Worm (Caenorhabditis elegans) whole organism, midembryonic: Measurements from ENCODE around the gene F37B12.3.

Experiments used
- T22C8.4 ChIP-seq: fragments of 200-800 bp; sonication (Bioruptor generic); IDR thresholded peaks from 2 replicates; pipeline ENCODE4 v1.3.6; 2022; ENCODE audit warnings: missing genetic modification characterization, missing compliant biosample characterization
- klf-2 ChIP-seq: fragments of 200-800 bp; sonication (Bioruptor generic); conservative IDR thresholded peaks from 2 replicates; pipeline ENCODE4 v1.3.6; 2022; ENCODE audit warnings: missing genetic modification reagents, missing genetic modification characterization, missing compliant biosample characterization
- ref-1 ChIP-seq: fragments of 200-800 bp; sonication (Bioruptor generic); conservative IDR thresholded peaks from 2 replicates; pipeline ENCODE4 v1.3.6; 2022; ENCODE audit warnings: missing genetic modification reagents, missing genetic modification characterization, missing compliant biosample characterization
- ztf-29 ChIP-seq: fragments of 200-800 bp; sonication (Bioruptor generic); IDR thresholded peaks from 2 replicates; pipeline ENCODE4 v1.3.6; 2022; ENCODE audit warnings: missing genetic modification reagents, missing genetic modification characterization, missing compliant biosample characterization

ce11 chrII:9060332-9060840 is 19.2 kb upstream of the F37B12.3 start:
- TF ChIP-seq ref-1 (GFP tag; lab: Robert Waterston, UW): no peak
- no peak for TF ChIP-seq klf-2
- TF ChIP-seq T22C8.4: no peak
- TF ChIP-seq ztf-29 (GFP tag; lab: Robert Waterston, UW): peak; percentile 75
